Worm (Caenorhabditis elegans) whole organism, young adult: ENCODE data around the gene ZK1010.12.

Experiments used
- C06A6.2 ChIP-seq: fragments of 200-800 bp; sonication (Bioruptor generic); conservative IDR thresholded peaks from 2 replicates; pipeline ENCODE4 v1.3.6; 2022; ENCODE audit warnings: missing genetic modification characterization, missing compliant biosample characterization
- Y56A3A.18 ChIP-seq: fragments of 200-800 bp; sonication (Bioruptor generic); IDR thresholded peaks from 2 replicates; pipeline ENCODE4 v1.3.6; 2022; ENCODE audit warnings: missing genetic modification reagents, missing genetic modification characterization, missing compliant biosample characterization
- ama-1 ChIP-seq, 3 experiments: fragments of 150-350 bp in 1 of 3; sonication (generic microtip) in 2 of 3; optimal IDR thresholded peaks; 2 replicates each; lab custom pipeline; 2014 to 2018; ENCODE audit warnings: missing biosample characterization in 2 of 3, missing genetic modification characterization in 2 of 3, missing genetic modification reagents in 2 of 3
- atf-7 ChIP-seq: sonication (generic microtip); optimal IDR thresholded peaks from 2 replicates; lab custom pipeline; 2017; ENCODE audit warnings: mild to moderate bottlenecking, missing genetic modification characterization, missing compliant biosample characterization
- athp-1 ChIP-seq: sonication (generic microtip); optimal IDR thresholded peaks from 2 replicates; lab custom pipeline; 2017; ENCODE audit warnings: mild to moderate bottlenecking, missing genetic modification characterization, missing compliant biosample characterization
- ceh-79 ChIP-seq: sonication (generic microtip); optimal IDR thresholded peaks from 2 replicates; lab custom pipeline; 2017; ENCODE audit warnings: mild to moderate bottlenecking, missing genetic modification characterization, missing compliant biosample characterization
- hmg-20 ChIP-seq: fragments of 200-800 bp; sonication (Bioruptor generic); IDR thresholded peaks from 2 replicates; pipeline ENCODE4 v1.3.6; 2022; ENCODE audit warnings: missing genetic modification reagents, missing genetic modification characterization, missing compliant biosample characterization
- lir-1 ChIP-seq: fragments of 200-800 bp; sonication (Bioruptor generic); conservative IDR thresholded peaks from 2 replicates; pipeline ENCODE4 v1.3.6; 2022; ENCODE audit warnings: missing genetic modification reagents, missing genetic modification characterization, missing compliant biosample characterization
- nhr-90 ChIP-seq: sonication (generic microtip); optimal IDR thresholded peaks from 2 replicates; lab custom pipeline; 2016; ENCODE audit warnings: missing genotype, mild to moderate bottlenecking, missing genetic modification characterization, missing compliant biosample characterization
- pha-4 ChIP-seq: fragments of 150-350 bp; sonication (generic microtip); optimal IDR thresholded peaks from 2 replicates; lab custom pipeline; 2014; ENCODE audit warnings: missing biosample characterization, missing genetic modification reagents, missing genetic modification characterization
- repo-1 ChIP-seq: sonication (generic microtip); optimal IDR thresholded peaks from 2 replicates; lab custom pipeline; 2017; ENCODE audit warnings: mild to moderate bottlenecking, missing genetic modification characterization, missing compliant biosample characterization
- snpc-4 ChIP-seq, 5 experiments: fragments of 150-350 bp in 1 of 5; sonication (generic microtip) in 4 of 5; optimal IDR thresholded peaks; 2 replicates each; lab custom pipeline; 2014 to 2018; ENCODE audit warnings: missing genetic modification characterization in 5 of 5, missing biosample characterization in 3 of 5, antibody characterized with exemption in 2 of 5, mild to moderate bottlenecking in 2 of 5, missing compliant biosample characterization in 2 of 5, missing genotype in 2 of 5, moderate library complexity in 2 of 5, missing genetic modification reagents in 1 of 5
- zim-3 ChIP-seq: sonication (generic microtip); optimal IDR thresholded peaks from 2 replicates; lab custom pipeline; 2017; ENCODE audit warnings: mild to moderate bottlenecking, missing genetic modification characterization, moderate library complexity, missing compliant biosample characterization
- ztf-25 ChIP-seq: fragments of 200-800 bp; sonication (Bioruptor generic); IDR thresholded peaks from 2 replicates; pipeline ENCODE4 v1.3.6; 2022; ENCODE audit warnings: missing genetic modification reagents, missing genetic modification characterization, missing compliant biosample characterization

DNA sequence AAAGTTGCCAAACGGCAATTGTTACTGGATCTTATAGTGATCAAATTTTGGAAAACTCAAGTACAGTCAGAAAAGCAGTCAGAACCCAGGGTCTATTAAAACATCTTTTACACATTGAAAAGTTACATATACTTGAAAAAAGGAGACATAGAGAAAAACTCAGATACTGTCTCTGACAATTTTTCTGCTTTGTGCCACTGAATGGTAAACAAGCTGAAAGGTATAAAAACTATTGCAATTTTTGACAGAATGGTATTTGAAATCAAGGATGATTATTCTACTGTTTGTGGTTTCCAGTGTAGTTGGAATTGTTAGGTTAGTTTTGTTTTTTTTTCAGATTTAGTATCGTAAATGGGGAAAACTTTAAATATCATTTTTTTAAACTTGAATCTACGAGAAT, 29.6 kb downstream of the ZK1010.12 start, which contains the start of gene cyp-13A11:
- TF ChIP-seq atf-7 (tag; lab: Kevin White, UChicago) (no peak), Y56A3A.18 (GFP tag; lab: Robert Waterston, UW) (no peak), lir-1 (GFP tag; lab: Robert Waterston, UW) (no peak), nhr-90 (no peak), pha-4 (tag; lab: Kevin White, UChicago) (no peak), zim-3 (tag; lab: Kevin White, UChicago) (no peak), hmg-20 (GFP tag; lab: Robert Waterston, UW) (no peak), repo-1 (tag; lab: Kevin White, UChicago) (no peak), ama-1 (optimal IDR thresholded peaks at IDR 0.05; lab: Kevin White, UChicago) (no peak), ama-1 (GFP tag; optimal IDR thresholded peaks at IDR 0.05; lab: Kevin White, UChicago) (no peak), snpc-4 (GFP tag; optimal IDR thresholded peaks at IDR 0.05; lab: Kevin White, UChicago) (no peak), snpc-4 (tag; optimal IDR thresholded peaks at IDR 0.05; lab: Kevin White, UChicago) (no peak), athp-1 (tag; lab: Kevin White, UChicago) (no peak), ceh-79 (no peak), C06A6.2 (no peak), ztf-25 (no peak)
